Worm (Caenorhabditis elegans) whole organism, L2 larva: ENCODE results near the gene jkk-1.

Experiments used
- F13H6.1 ChIP-seq: sonication (generic microtip); optimal IDR thresholded peaks from 2 replicates; lab custom pipeline; 2016; ENCODE audit warnings: missing genetic modification characterization, missing compliant biosample characterization
- R02D3.7 ChIP-seq: fragments of 150-350 bp; optimal IDR thresholded peaks from 2 replicates; lab custom pipeline; 2014; ENCODE audit warnings: missing biosample characterization, missing genetic modification characterization
- Y55F3AM.14 ChIP-seq: fragments of 200-800 bp; sonication (Bioruptor generic); optimal IDR thresholded peaks from 2 replicates; lab custom pipeline; 2018; ENCODE audit warnings: mild to moderate bottlenecking, missing genetic modification characterization, missing compliant biosample characterization
- alr-1 ChIP-seq: fragments of 150-350 bp; optimal IDR thresholded peaks from 2 replicates; lab custom pipeline; 2014; ENCODE audit warnings: missing biosample characterization, missing genetic modification characterization
- aly-2 ChIP-seq: fragments of 150-350 bp; optimal IDR thresholded peaks from 2 replicates; lab custom pipeline; 2014; ENCODE audit warnings: missing biosample characterization, missing genetic modification characterization
- blmp-1 ChIP-seq: sonication (generic microtip); optimal IDR thresholded peaks from 2 replicates; lab custom pipeline; 2017; ENCODE audit warnings: missing genetic modification characterization, mild to moderate bottlenecking, missing compliant biosample characterization, antibody characterized with exemption, moderate library complexity; ENCODE audit not compliant: insufficient read depth
- crh-2 ChIP-seq: sonication (generic microtip); optimal IDR thresholded peaks from 2 replicates; lab custom pipeline; 2017; ENCODE audit warnings: missing biosample characterization, missing genetic modification characterization
- dmd-4 ChIP-seq: sonication (generic microtip); optimal IDR thresholded peaks from 2 replicates; lab custom pipeline; 2017; ENCODE audit warnings: missing biosample characterization, missing genetic modification characterization
- fos-1 ChIP-seq: fragments of 150-350 bp; optimal IDR thresholded peaks from 2 replicates; lab custom pipeline; 2014; ENCODE audit warnings: missing biosample characterization, missing genetic modification characterization
- gmeb-1 ChIP-seq: fragments of 150-350 bp; optimal IDR thresholded peaks from 2 replicates; lab custom pipeline; 2014; ENCODE audit warnings: missing biosample characterization, missing genetic modification characterization
- lsy-2 ChIP-seq, 2 experiments: fragments of 150-350 bp in 1 of 2; sonication (generic microtip) in 1 of 2; optimal IDR thresholded peaks; 2 replicates each; lab custom pipeline; 2014 to 2017; ENCODE audit warnings: missing biosample characterization in 2 of 2, missing genetic modification characterization in 2 of 2
- mab-5 ChIP-seq: fragments of 150-350 bp; optimal IDR thresholded peaks from 2 replicates; lab custom pipeline; 2014; ENCODE audit warnings: missing biosample characterization, missing genetic modification characterization
- mbf-1 ChIP-seq: sonication (generic microtip); optimal IDR thresholded peaks from 2 replicates; lab custom pipeline; 2017; ENCODE audit warnings: missing biosample characterization, missing genetic modification characterization
- nhr-129 ChIP-seq: fragments of 150-350 bp; optimal IDR thresholded peaks from 2 replicates; lab custom pipeline; 2014; ENCODE audit warnings: missing biosample characterization, missing genetic modification characterization
- nhr-237 ChIP-seq: fragments of 150-350 bp; optimal IDR thresholded peaks from 2 replicates; lab custom pipeline; 2014; ENCODE audit warnings: missing biosample characterization, missing genetic modification characterization
- nhr-77 ChIP-seq: fragments of 150-350 bp; optimal IDR thresholded peaks from 2 replicates; lab custom pipeline; 2014; ENCODE audit warnings: missing biosample characterization, missing genetic modification characterization
- peb-1 ChIP-seq: fragments of 150-350 bp; optimal IDR thresholded peaks from 2 replicates; lab custom pipeline; 2014; ENCODE audit warnings: missing biosample characterization, missing genetic modification characterization
- unc-62 ChIP-seq: fragments of 150-350 bp; optimal IDR thresholded peaks from 2 replicates; lab custom pipeline; 2014; ENCODE audit warnings: missing biosample characterization, missing genetic modification reagents, missing genetic modification characterization
- ztf-1 ChIP-seq: fragments of 200-800 bp; sonication (Bioruptor generic); conservative IDR thresholded peaks from 2 replicates; pipeline ENCODE4 v1.3.6; 2022; ENCODE audit warnings: missing genetic modification characterization, missing compliant biosample characterization

jkk-1 gene

DNA sequence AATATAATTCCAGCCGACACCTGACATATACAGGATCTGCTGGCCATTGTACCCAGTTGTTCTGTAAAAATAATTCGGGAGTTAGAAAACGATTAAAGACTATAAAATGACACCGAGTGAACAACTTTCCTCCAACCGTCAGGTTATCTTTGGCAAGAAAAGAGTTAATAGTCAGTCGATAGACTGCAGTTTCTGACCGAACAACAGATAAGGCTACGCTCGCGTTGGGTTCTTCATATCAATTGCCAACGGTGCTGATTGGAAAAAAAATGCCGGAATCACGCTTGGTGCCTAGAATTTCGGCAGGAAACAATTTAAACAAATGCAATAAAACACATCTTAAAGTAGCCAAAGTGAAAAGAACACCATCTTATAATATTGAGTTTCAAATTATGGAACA lies 32.3 kb downstream of the jkk-1 start, which contains the start of gene scav-1:
scav-1 (minus strand) TSS at position 61 of the 400 bp plus-strand sequence.
- peak; percentile 92 for TF ChIP-seq fos-1
- TF ChIP-seq nhr-129 (tag; lab: Kevin White, UChicago): peak; percentile 0
- TF ChIP-seq gmeb-1: peak; percentile 6
- no peak for TF ChIP-seq unc-62 (GFP tag; lab: Kevin White, UChicago)
- TF ChIP-seq crh-2 (tag; lab: Kevin White, UChicago): peak; percentile 41

DNA sequence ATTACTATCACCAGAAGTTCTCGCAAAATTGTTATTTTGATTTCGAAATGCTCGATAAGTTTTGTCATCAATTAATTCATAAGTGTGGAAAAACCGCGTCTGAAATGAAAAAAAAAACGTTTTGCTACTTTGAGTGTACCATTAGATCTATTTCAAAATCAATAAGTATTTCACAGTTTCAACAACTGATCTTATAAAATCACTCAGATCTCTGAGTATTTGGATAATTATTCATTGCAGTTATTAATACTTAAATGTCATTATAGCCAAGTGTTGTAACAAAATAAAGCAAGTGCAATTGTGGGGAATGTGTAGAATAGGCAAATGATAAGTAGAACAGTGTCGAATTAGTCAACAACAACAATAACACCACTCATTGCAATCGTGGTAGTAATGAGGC lies 38.1 kb downstream of the jkk-1 start, which contains the start of gene C03F11.4:
C03F11.4 (minus strand) TSS at position 101 of the 400 bp plus-strand sequence.
- TF ChIP-seq Y55F3AM.14 (GFP tag; lab: Kevin White, UChicago) (no peak), F13H6.1 (tag; lab: Kevin White, UChicago) (no peak), peb-1 (tag; lab: Kevin White, UChicago) (no peak), unc-62 (GFP tag; lab: Kevin White, UChicago) (no peak), mbf-1 (no peak), blmp-1 (no peak)
- TF ChIP-seq, all 48 proteins: peak for 0

DNA sequence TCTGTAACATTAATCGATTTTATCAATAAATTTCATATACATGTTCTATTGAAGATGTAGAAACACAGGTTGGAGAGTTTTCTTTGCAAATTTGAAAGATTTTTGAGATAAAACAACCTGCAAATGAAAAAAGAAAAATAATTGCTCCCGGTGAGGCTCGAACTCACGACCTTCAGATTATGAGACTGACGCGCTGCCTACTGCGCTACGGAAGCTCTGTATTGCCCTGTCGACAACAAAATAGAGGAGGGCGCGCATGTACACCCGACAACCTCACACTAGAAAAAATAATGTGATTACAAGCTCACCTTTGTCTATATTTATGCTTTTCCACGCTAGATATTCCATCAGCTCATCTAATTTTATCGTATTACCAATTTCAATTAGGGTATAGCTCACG lies 39.0 kb downstream of the jkk-1 start:
- TF ChIP-seq aly-2 (no peak), unc-62 (GFP tag; lab: Kevin White, UChicago) (no peak), ztf-1 (GFP tag; lab: Robert Waterston, UW) (no peak), crh-2 (tag; lab: Kevin White, UChicago) (no peak), mab-5 (tag; lab: Kevin White, UChicago) (no peak), dmd-4 (tag; lab: Kevin White, UChicago) (no peak), lsy-2 (tag; optimal IDR thresholded peaks at IDR 0.05; lab: Kevin White, UChicago) (no peak), peb-1 (tag; lab: Kevin White, UChicago) (no peak), fos-1 (peak; percentile 8), nhr-129 (tag; lab: Kevin White, UChicago) (peak; percentile 42), nhr-237 (tag; lab: Kevin White, UChicago) (no peak), alr-1 (no peak), Y55F3AM.14 (GFP tag; lab: Kevin White, UChicago) (no peak)

DNA sequence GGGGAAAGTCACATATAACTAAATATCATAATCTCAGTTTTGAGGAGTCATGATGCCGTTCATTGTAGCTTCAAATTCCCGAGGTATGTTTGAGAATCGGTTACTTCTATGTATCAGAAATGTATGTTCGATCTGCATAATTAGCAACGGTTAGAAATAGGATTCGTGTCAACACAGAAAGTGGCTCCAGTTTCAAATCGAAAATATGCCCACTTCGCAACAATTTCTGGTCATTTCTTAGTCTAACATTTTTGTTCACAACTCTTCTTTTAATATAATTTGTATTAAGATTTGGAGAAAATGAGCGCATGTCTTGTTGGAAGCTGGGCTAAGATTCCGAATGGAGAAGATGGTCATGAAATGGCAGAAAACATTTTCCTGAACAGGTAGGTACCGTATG lies 45.2 kb downstream of the jkk-1 start, which contains the start of gene pks-1:
pks-1 (plus strand) TSS at position 301 of the 400 bp plus-strand sequence.
- no peak for TF ChIP-seq nhr-77 (tag; lab: Kevin White, UChicago)
- TF ChIP-seq blmp-1: no peak
- TF ChIP-seq crh-2 (tag; lab: Kevin White, UChicago): no peak

DNA sequence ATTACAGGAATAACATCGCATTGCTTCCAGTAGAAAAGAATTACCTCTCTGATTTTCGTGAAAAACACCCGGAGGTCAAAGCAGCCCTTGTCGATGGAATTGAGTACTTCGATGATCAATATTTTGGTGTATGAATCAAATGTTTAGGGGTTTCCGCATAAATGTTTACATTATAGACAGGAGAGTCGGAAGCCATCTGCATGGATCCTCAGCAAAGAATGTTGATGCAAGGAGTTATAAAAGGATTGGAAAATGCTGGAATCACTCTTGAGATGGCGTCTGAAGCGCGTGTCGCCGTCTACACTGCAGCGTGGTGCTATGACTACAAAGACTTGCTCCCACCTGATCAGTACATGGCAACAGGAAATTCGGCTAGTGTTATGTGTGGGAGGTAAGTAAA lies 46.0 kb downstream of the jkk-1 start, which contains the start of gene C41A3.2:
C41A3.2 (minus strand) TSS at position 101 of the 400 bp plus-strand sequence.
- TF ChIP-seq nhr-237 (tag; lab: Kevin White, UChicago) (no peak), R02D3.7 (tag; lab: Kevin White, UChicago) (no peak)
- TF ChIP-seq, all 48 proteins: peak for 0
